Fruit fly (Drosophila melanogaster) whole organism, embryonic: Measurements from ENCODE around the gene CG13700.

ENCODE experiments used
- Atf6 ChIP-seq: fragments of 200-800 bp; sonication (Bioruptor generic); IDR thresholded peaks from 2 replicates; pipeline ENCODE4 v1.3.6; 2022; ENCODE audit warnings: missing biosample characterization, missing genetic modification characterization
- BEAF-32 ChIP-seq: fragments of 200-800 bp; sonication (Bioruptor generic); optimal IDR thresholded peaks from 3 replicates; lab custom pipeline; 2017; ENCODE audit warnings: missing biosample characterization, missing genetic modification characterization, mild to moderate bottlenecking, moderate library complexity, missing genetic modification reagents
- BtbVII ChIP-seq: fragments of 200-800 bp; sonication (Bioruptor generic); optimal IDR thresholded peaks from 3 replicates; lab custom pipeline; 2017; ENCODE audit warnings: missing biosample characterization, mild to moderate bottlenecking, missing genetic modification characterization
- CG10979 ChIP-seq: fragments of 200-800 bp; sonication (Bioruptor generic); optimal IDR thresholded peaks from 2 replicates; lab custom pipeline; 2018; ENCODE audit warnings: missing biosample characterization, mild to moderate bottlenecking, missing genetic modification characterization, moderate library complexity
- CG12391 ChIP-seq: fragments of 200-800 bp; sonication (Bioruptor generic); optimal IDR thresholded peaks from 3 replicates; lab custom pipeline; 2018; ENCODE audit warnings: missing biosample characterization, mild to moderate bottlenecking, missing genetic modification characterization, moderate library complexity
- CG14667 ChIP-seq: fragments of 200-800 bp; sonication (Bioruptor generic); IDR thresholded peaks from 2 replicates; pipeline ENCODE4 v1.3.6; 2022; ENCODE audit warnings: missing biosample characterization, missing genetic modification characterization
- CG14710 ChIP-seq: fragments of 200-800 bp; sonication (Bioruptor generic); optimal IDR thresholded peaks from 3 replicates; lab custom pipeline; 2019; ENCODE audit warnings: missing biosample characterization, mild to moderate bottlenecking, missing genetic modification characterization, moderate library complexity
- CG17612 ChIP-seq: fragments of 200-800 bp; sonication (Bioruptor generic); IDR thresholded peaks from 2 replicates; pipeline ENCODE4 v1.3.6; 2022; ENCODE audit warnings: missing biosample characterization, missing genetic modification characterization
- CG18599 ChIP-seq: fragments of 200-800 bp; sonication (Bioruptor generic); optimal IDR thresholded peaks from 3 replicates; lab custom pipeline; 2017; ENCODE audit warnings: missing biosample characterization, missing genetic modification characterization, mild to moderate bottlenecking, moderate library complexity, missing genetic modification reagents
- CG2712 ChIP-seq: fragments of 200-800 bp; optimal IDR thresholded peaks from 3 replicates; lab custom pipeline; 2019; ENCODE audit warnings: missing biosample characterization, mild to moderate bottlenecking, missing genetic modification characterization, moderate library complexity
- CG30403 ChIP-seq: fragments of 200-800 bp; sonication (Bioruptor generic); optimal IDR thresholded peaks from 3 replicates; lab custom pipeline; 2016; ENCODE audit warnings: missing biosample characterization, missing genetic modification characterization
- CG32532 ChIP-seq: fragments of 200-800 bp; sonication (Bioruptor generic); IDR thresholded peaks from 2 replicates; pipeline ENCODE4 v1.3.6; 2022; ENCODE audit warnings: missing biosample characterization, missing genetic modification characterization
- CG32767 ChIP-seq: fragments of 200-800 bp; sonication (Bioruptor generic); IDR thresholded peaks from 2 replicates; pipeline ENCODE4 v1.3.6; 2022; ENCODE audit warnings: missing biosample characterization, missing genetic modification characterization
- CG34422 ChIP-seq: fragments of 200-800 bp; sonication (Bioruptor generic); IDR thresholded peaks from 3 replicates; pipeline ENCODE4 v1.3.6; 2022; ENCODE audit warnings: missing biosample characterization, missing genetic modification characterization
- CG4730 ChIP-seq: fragments of 200-800 bp; sonication (Bioruptor generic); IDR thresholded peaks from 2 replicates; pipeline ENCODE4 v1.3.6; 2022; ENCODE audit warnings: missing biosample characterization, missing genetic modification characterization
- CG4820 ChIP-seq: fragments of 200-800 bp; sonication (Bioruptor generic); optimal IDR thresholded peaks from 3 replicates; lab custom pipeline; 2016; ENCODE audit warnings: missing biosample characterization, missing genetic modification characterization
- CG6654 ChIP-seq: fragments of 200-800 bp; sonication (Bioruptor generic); optimal IDR thresholded peaks from 2 replicates; lab custom pipeline; 2017; ENCODE audit warnings: missing biosample characterization, mild to moderate bottlenecking, missing genetic modification characterization
- CG6689 ChIP-seq: fragments of 200-800 bp; sonication (Bioruptor generic); IDR thresholded peaks from 2 replicates; pipeline ENCODE4 v1.3.6; 2022; ENCODE audit warnings: missing biosample characterization, missing genetic modification characterization
- CG6813 ChIP-seq: fragments of 200-800 bp; sonication (Bioruptor generic); optimal IDR thresholded peaks from 2 replicates; lab custom pipeline; 2017; ENCODE audit warnings: missing biosample characterization, missing genetic modification characterization, mild to moderate bottlenecking, moderate library complexity, missing genetic modification reagents
- CG9932 ChIP-seq: fragments of 200-800 bp; sonication (Bioruptor generic); IDR thresholded peaks from 2 replicates; pipeline ENCODE4 v1.3.6; 2022; ENCODE audit warnings: missing biosample characterization, missing genetic modification characterization
- D ChIP-seq, 2 experiments: fragments of 200-800 bp in 1 of 2; fragments of >200 bp in 1 of 2; sonication (Bioruptor generic) in 1 of 2; optimal IDR thresholded peaks; 2 replicates in 1 of 2; 3 replicates in 1 of 2; lab custom pipeline; 2017; ENCODE audit warnings: mild to moderate bottlenecking in 1 of 2, missing biosample characterization in 1 of 2, missing genetic modification characterization in 1 of 2, missing genetic modification reagents in 1 of 2
- Drgx ChIP-seq: fragments of 200-800 bp; sonication (Bioruptor generic); IDR thresholded peaks from 2 replicates; pipeline ENCODE4 v1.3.6; 2022; ENCODE audit warnings: missing biosample characterization, missing genetic modification characterization
- Ets65A ChIP-seq: fragments of 200-800 bp; sonication (Bioruptor generic); peaks from one replicate; lab custom pipeline; 2016; ENCODE audit warnings: missing biosample characterization, missing genetic modification characterization
- HLH54F ChIP-seq: fragments of 200-800 bp; sonication (Bioruptor generic); optimal IDR thresholded peaks from 3 replicates; lab custom pipeline; 2016; ENCODE audit warnings: missing biosample characterization, missing genetic modification characterization
- HLHmδ ChIP-seq: fragments of 200-800 bp; sonication (Bioruptor generic); optimal IDR thresholded peaks from 2 replicates; lab custom pipeline; 2018; ENCODE audit warnings: missing biosample characterization, mild to moderate bottlenecking, missing genetic modification characterization, moderate library complexity
- Mad ChIP-seq: fragments of 200-800 bp; sonication (Bioruptor generic); optimal IDR thresholded peaks from 2 replicates; lab custom pipeline; 2016; ENCODE audit warnings: missing biosample characterization, missing genetic modification characterization
- Med ChIP-seq: fragments of 200-800 bp; sonication (Bioruptor generic); peaks from one replicate; lab custom pipeline; 2016; ENCODE audit warnings: missing biosample characterization, missing genetic modification characterization, mild to moderate bottlenecking, inconsistent platforms, moderate library complexity
- Ptx1 ChIP-seq: fragments of 200-800 bp; sonication (Bioruptor generic); IDR thresholded peaks from 2 replicates; pipeline ENCODE4 v1.3.6; 2022; ENCODE audit warnings: missing biosample characterization, missing genetic modification characterization
- Sox102F ChIP-seq: fragments of 200-800 bp; sonication (Bioruptor generic); optimal IDR thresholded peaks from 2 replicates; lab custom pipeline; 2018; ENCODE audit warnings: missing biosample characterization, mild to moderate bottlenecking, missing genetic modification characterization, moderate library complexity
- Tbp ChIP-seq: fragments of >200 bp; optimal IDR thresholded peaks from 2 replicates; lab custom pipeline; 2018; ENCODE audit warnings: missing biosample characterization, missing genetic modification characterization
- Vsx1 ChIP-seq: fragments of 200-800 bp; sonication (Bioruptor generic); optimal IDR thresholded peaks from 2 replicates; lab custom pipeline; 2017; ENCODE audit warnings: missing biosample characterization, mild to moderate bottlenecking, missing genetic modification characterization, missing genetic modification reagents
- Xrp1 ChIP-seq: fragments of 200-800 bp; sonication (Bioruptor generic); IDR thresholded peaks from 2 replicates; pipeline ENCODE4 v1.3.6; 2022; ENCODE audit warnings: missing biosample characterization, missing genetic modification characterization
- az2 ChIP-seq: fragments of 200-800 bp; sonication (Bioruptor generic); optimal IDR thresholded peaks from 3 replicates; lab custom pipeline; 2016; ENCODE audit warnings: missing biosample characterization, missing genetic modification characterization
- bsh ChIP-seq, 2 experiments: fragments of 200-800 bp; sonication (Bioruptor generic); optimal IDR thresholded peaks; 2 replicates each; lab custom pipeline; 2017 to 2018; ENCODE audit warnings: mild to moderate bottlenecking in 2 of 2, missing biosample characterization in 2 of 2, missing genetic modification characterization in 2 of 2, moderate library complexity in 1 of 2
- chif ChIP-seq, 2 experiments: fragments of 200-800 bp; sonication (Bioruptor generic); optimal IDR thresholded peaks; 3 replicates each; lab custom pipeline; 2016; ENCODE audit warnings: missing biosample characterization in 2 of 2, missing genetic modification characterization in 2 of 2
- en ChIP-seq: fragments of 200-800 bp; sonication (Bioruptor generic); optimal IDR thresholded peaks from 2 replicates; lab custom pipeline; 2016; ENCODE audit warnings: missing biosample characterization, missing genetic modification characterization
- gce ChIP-seq: fragments of 200-800 bp; sonication (Bioruptor generic); IDR thresholded peaks from 3 replicates; pipeline ENCODE4 v1.3.6; 2022; ENCODE audit warnings: missing biosample characterization, missing genetic modification characterization
- gem ChIP-seq: fragments of 200-800 bp; sonication (Bioruptor generic); optimal IDR thresholded peaks from 2 replicates; lab custom pipeline; 2019; ENCODE audit warnings: missing biosample characterization, mild to moderate bottlenecking, missing genetic modification characterization, moderate library complexity
- ham ChIP-seq: fragments of 200-800 bp; sonication (Bioruptor generic); IDR thresholded peaks from 2 replicates; pipeline ENCODE4 v1.3.6; 2022; ENCODE audit warnings: missing biosample characterization, missing genetic modification characterization
- lola ChIP-seq, 3 experiments: fragments of >200 bp in 2 of 3; fragments of 200-800 bp in 1 of 3; sonication (Bioruptor generic) in 1 of 3; optimal IDR thresholded peaks; 2 replicates each; lab custom pipeline; 2017 to 2019; ENCODE audit warnings: missing biosample characterization in 3 of 3, missing genetic modification characterization in 3 of 3, mild to moderate bottlenecking in 1 of 3, moderate library complexity in 1 of 3
- mam ChIP-seq: fragments of 200-800 bp; sonication (Bioruptor generic); optimal IDR thresholded peaks from 3 replicates; lab custom pipeline; 2016; ENCODE audit warnings: missing biosample characterization, missing genetic modification characterization
- nmo ChIP-seq: fragments of 200-800 bp; sonication (Bioruptor generic); optimal IDR thresholded peaks from 2 replicates; lab custom pipeline; 2018; ENCODE audit warnings: missing biosample characterization, mild to moderate bottlenecking, missing genetic modification characterization, moderate library complexity
- prd ChIP-seq, 3 experiments: fragments of >200 bp in 2 of 3; fragments of 200-800 bp in 1 of 3; sonication (Bioruptor generic) in 1 of 3; optimal IDR thresholded peaks in 2 of 3; IDR thresholded peaks in 1 of 3; 2 replicates in 2 of 3; 3 replicates in 1 of 3; pipeline versions ENCODE4 v1.3.6 to Lab custom; 2017 to 2022; ENCODE audit warnings: missing biosample characterization in 1 of 3, missing genetic modification characterization in 1 of 3
- row ChIP-seq: fragments of 200-800 bp; sonication (Bioruptor generic); IDR thresholded peaks from 3 replicates; pipeline ENCODE4 v1.3.6; 2022; ENCODE audit warnings: missing biosample characterization, missing genetic modification characterization
- sisA ChIP-seq: fragments of 200-800 bp; sonication (Bioruptor generic); IDR thresholded peaks from 2 replicates; pipeline ENCODE4 v1.3.6; 2022; ENCODE audit warnings: missing biosample characterization, missing genetic modification characterization
- tio ChIP-seq: fragments of 200-800 bp; sonication (Bioruptor generic); optimal IDR thresholded peaks from 2 replicates; lab custom pipeline; 2017; ENCODE audit warnings: missing biosample characterization, missing genetic modification characterization, inconsistent platforms
- unpg ChIP-seq: fragments of 200-800 bp; sonication (Bioruptor generic); optimal IDR thresholded peaks from 3 replicates; lab custom pipeline; 2018; ENCODE audit warnings: missing biosample characterization, mild to moderate bottlenecking, missing genetic modification characterization, moderate library complexity
- zen ChIP-seq: fragments of 200-800 bp; sonication (Bioruptor generic); optimal IDR thresholded peaks from 3 replicates; lab custom pipeline; 2018; ENCODE audit warnings: missing biosample characterization, mild to moderate bottlenecking, missing genetic modification characterization, moderate library complexity
- zen2 ChIP-seq: fragments of 200-800 bp; sonication (Bioruptor generic); IDR thresholded peaks from 3 replicates; pipeline ENCODE4 v1.3.6; 2022; ENCODE audit warnings: missing biosample characterization, missing genetic modification characterization; ENCODE audit not compliant: partially characterized antibody

Gene CG13700

dm6 chr3L:18250652-18251051 lies 50.4 kb downstream of the CG13700 start (continued):
- TF ChIP-seq Mad (no peak), mam (GFP tag; lab: Kevin White, UChicago) (no peak), CG9932 (GFP tag; lab: Robert Waterston, UW) (no peak), BEAF-32 (GFP tag; lab: Kevin White, UChicago) (no peak), Med (GFP tag; lab: Kevin White, UChicago) (peak; percentile 10), Ptx1 (GFP tag; lab: Robert Waterston, UW) (peak; percentile 73), CG32532 (GFP tag; lab: Robert Waterston, UW) (no peak), CG6654 (GFP tag; lab: Kevin White, UChicago) (no peak), ham (GFP tag; lab: Robert Waterston, UW) (no peak), CG18599 (no peak), HLH54F (no peak), D (optimal IDR thresholded peaks at IDR 0.05; lab: Kevin White, UChicago) (no peak), D (GFP tag; optimal IDR thresholded peaks at IDR 0.05; lab: Kevin White, UChicago) (peak; percentile 74), en (no peak), sisA (GFP tag; lab: Robert Waterston, UW) (peak; percentile 65), Tbp (GFP tag; lab: Kevin White, UChicago) (no peak), CG32767 (GFP tag; lab: Robert Waterston, UW) (no peak), bsh (GFP tag; optimal IDR thresholded peaks at IDR 0.05; lab: Kevin White, UChicago) (peak in 1 of 2 experiments; percentile 90), CG34422 (peak; percentile 58; the same call in 2 of the 3 replicates), gce (GFP tag; lab: Robert Waterston, UW) (peak; percentile 59; the same call in 1 of the 3 replicates), CG14667 (GFP tag; lab: Robert Waterston, UW) (0 out of 2 replicates have a peak, but pooled peaks have one; percentile 16), Atf6 (GFP tag; lab: Robert Waterston, UW) (no peak), Vsx1 (peak; percentile 7)

DNA sequence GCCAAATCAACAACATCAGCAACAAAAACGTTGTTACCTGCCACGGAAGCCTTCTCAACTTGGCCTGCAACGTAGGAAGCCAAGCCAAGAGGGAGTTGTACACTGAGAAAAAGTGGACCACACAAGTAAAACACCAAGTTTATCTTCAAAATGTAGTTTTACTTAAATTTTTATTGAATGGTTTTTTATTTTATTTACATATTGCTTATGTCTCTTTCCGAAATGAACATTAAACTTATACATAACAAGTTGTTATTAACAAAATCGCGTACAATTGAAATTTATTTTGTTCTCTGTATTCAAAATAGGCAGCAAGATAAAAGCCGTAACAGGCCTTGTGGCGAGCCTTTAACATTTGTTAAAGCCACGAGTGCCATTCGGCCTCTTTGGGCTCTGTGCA lies 52.2 kb downstream of the CG13700 start:
- 0 out of 2 replicates have a peak, but pooled peaks have one; percentile 13 for TF ChIP-seq CG4730 (GFP tag; lab: Robert Waterston, UW)
- peak; percentile 2 for TF ChIP-seq CG12391 (tag; lab: Kevin White, UChicago)
- TF ChIP-seq HLHmδ (GFP tag; lab: Kevin White, UChicago), result no peak
- peak; percentile 33 for TF ChIP-seq zen (tag; lab: Kevin White, UChicago)
- TF ChIP-seq CG6689, result peak; percentile 33; the same call in 1 of the 2 replicates
- TF ChIP-seq prd (optimal IDR thresholded peaks at IDR 0.05; lab: Kevin White, UChicago), result no peak
- peak; percentile 32; the same call in 1 of the 3 replicates for TF ChIP-seq prd (GFP tag; IDR thresholded peaks at IDR 0.05; lab: Robert Waterston, UW)
- peak in 1 of 3 experiments; percentile 30 for TF ChIP-seq lola (GFP tag; optimal IDR thresholded peaks at IDR 0.05; lab: Kevin White, UChicago)
- no peak for TF ChIP-seq BtbVII
- peak; percentile 11 for TF ChIP-seq Sox102F (GFP tag; lab: Kevin White, UChicago)
- peak; percentile 28 for TF ChIP-seq CG2712 (tag; lab: Kevin White, UChicago)
- peak; percentile 19 for TF ChIP-seq CG14710 (tag; lab: Kevin White, UChicago)
- TF ChIP-seq row (GFP tag; lab: Robert Waterston, UW), result 0 out of 3 replicates have a peak, but pooled peaks have one; percentile 12
- TF ChIP-seq tio (GFP tag; lab: Kevin White, UChicago), result peak; percentile 10
- peak; percentile 13 for TF ChIP-seq unpg (GFP tag; lab: Kevin White, UChicago)
- TF ChIP-seq zen2, result no peak
- no peak for TF ChIP-seq CG6813 (GFP tag; lab: Kevin White, UChicago)
- peak; percentile 6 for TF ChIP-seq CG4820 (GFP tag; lab: Kevin White, UChicago)
- peak in 1 of 2 experiments; percentile 47 for TF ChIP-seq bsh (GFP tag; optimal IDR thresholded peaks at IDR 0.05; lab: Kevin White, UChicago)
- peak; percentile 25 for TF ChIP-seq CG10979 (tag; lab: Kevin White, UChicago)
- peak in 1 of 2 experiments; percentile 9 for TF ChIP-seq chif (GFP tag; optimal IDR thresholded peaks at IDR 0.05; lab: Kevin White, UChicago)
- TF ChIP-seq CG30403 (GFP tag; lab: Kevin White, UChicago), result no peak
- peak; percentile 53 for TF ChIP-seq Ets65A (GFP tag; lab: Kevin White, UChicago)
- TF ChIP-seq Drgx (GFP tag; lab: Robert Waterston, UW), result peak; percentile 80
- peak; percentile 10 for TF ChIP-seq gem (tag; lab: Kevin White, UChicago)
- TF ChIP-seq nmo (GFP tag; lab: Kevin White, UChicago), result peak; percentile 6
- TF ChIP-seq Xrp1 (GFP tag; lab: Robert Waterston, UW), result peak; percentile 50; the same call in 1 of the 2 replicates
- TF ChIP-seq az2, result peak; percentile 17
- no peak for TF ChIP-seq CG17612 (GFP tag; lab: Robert Waterston, UW)
